Worm (Caenorhabditis elegans): Measurements from ENCODE around the gene spsb-1.
"Not testable (repeated sequence)": the region's sequence is repeated elsewhere in the genome, so short reads cannot be mapped to it uniquely, and the experiment has no call there.

spsb-1 gene

DNA sequence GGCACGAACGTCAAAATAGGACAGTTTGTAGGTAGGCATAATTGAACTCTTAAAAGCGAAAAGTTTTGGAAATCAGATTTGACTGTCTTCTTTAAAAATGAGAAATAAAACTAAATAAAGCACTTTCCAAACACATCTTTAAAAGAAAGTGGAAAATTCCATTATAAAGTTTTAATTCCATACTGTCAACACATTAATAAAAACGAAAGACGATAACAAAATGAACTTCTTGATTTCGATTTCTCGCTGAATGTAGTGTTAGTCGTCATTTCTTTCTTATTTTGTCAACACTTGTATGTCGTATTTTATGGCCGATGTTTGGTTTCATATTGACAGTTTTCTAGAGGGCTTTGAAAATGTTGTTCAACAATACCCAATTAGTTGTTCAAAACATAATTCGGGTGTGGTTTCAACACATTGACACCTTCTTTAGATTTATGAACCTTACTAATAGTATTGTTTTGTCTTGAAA is 26.7 kb upstream of the spsb-1 start, which contains the start of gene gst-29:
TSS of gene gst-29 (minus strand) at position 51 of the 472 bp plus-strand sequence.
- TF ChIP-seq tra-4 (tag; optimal IDR thresholded peaks at IDR 0.05) (no peak), flt-1 (GFP tag; IDR thresholded peaks at IDR 0.05) (no peak), B0310.2 (tag; optimal IDR thresholded peaks at IDR 0.05) (no peak), hmbx-1 (tag; optimal IDR thresholded peaks at IDR 0.05) (no peak), ets-7 (tag; optimal IDR thresholded peaks at IDR 0.05) (no peak), F13C5.2 (tag; optimal IDR thresholded peaks at IDR 0.05) (no peak), ceh-36 (tag; optimal IDR thresholded peaks at IDR 0.05) (no peak), sea-1 (GFP tag; conservative IDR thresholded peaks at IDR 0.05) (no peak), tbx-11 (GFP tag; IDR thresholded peaks at IDR 0.05) (no peak), tbx-37 (GFP tag; conservative IDR thresholded peaks at IDR 0.05) (no peak), pes-1 (GFP tag; IDR thresholded peaks at IDR 0.05) (no peak), hmg-4 (GFP tag; optimal IDR thresholded peaks at IDR 0.05) (no peak), ama-1 (optimal IDR thresholded peaks at IDR 0.05) (no peak), scrt-1 (GFP tag; IDR thresholded peaks at IDR 0.05) (no peak), ceh-13 (GFP tag; optimal IDR thresholded peaks at IDR 0.05) (no peak), hnd-1 (tag; optimal IDR thresholded peaks at IDR 0.05) (no peak), aly-1 (tag; optimal IDR thresholded peaks at IDR 0.05) (no peak)

DNA sequence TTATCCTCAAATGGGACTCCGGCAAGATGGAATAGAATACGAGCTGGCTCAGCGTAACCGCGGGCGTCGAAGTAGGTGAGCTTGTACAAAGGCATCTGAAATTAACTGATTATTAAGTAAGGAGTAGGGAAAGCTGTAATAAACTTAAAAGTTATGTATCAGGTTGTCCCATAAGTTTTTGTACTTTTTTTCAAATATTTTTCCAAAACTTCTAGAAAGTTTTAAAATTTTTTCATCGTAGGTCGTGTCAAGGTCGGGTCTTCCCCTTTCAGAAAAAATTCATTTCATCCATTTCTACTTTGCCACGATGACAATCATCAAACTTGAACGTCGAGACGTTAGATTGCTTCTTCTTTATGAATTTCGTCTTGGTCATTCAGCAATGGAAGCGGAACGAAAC is 24.7 kb upstream of the spsb-1 start, which contains the start of gene gst-39:
TSS of gene gst-39 (minus strand) at position 101 of the 400 bp plus-strand sequence.
- not testable (repeated sequence) for TF ChIP-seq tbx-37 (GFP tag; conservative IDR thresholded peaks at IDR 0.05); scrt-1 (GFP tag; IDR thresholded peaks at IDR 0.05); hmbx-1 (tag; optimal IDR thresholded peaks at IDR 0.05)

DNA sequence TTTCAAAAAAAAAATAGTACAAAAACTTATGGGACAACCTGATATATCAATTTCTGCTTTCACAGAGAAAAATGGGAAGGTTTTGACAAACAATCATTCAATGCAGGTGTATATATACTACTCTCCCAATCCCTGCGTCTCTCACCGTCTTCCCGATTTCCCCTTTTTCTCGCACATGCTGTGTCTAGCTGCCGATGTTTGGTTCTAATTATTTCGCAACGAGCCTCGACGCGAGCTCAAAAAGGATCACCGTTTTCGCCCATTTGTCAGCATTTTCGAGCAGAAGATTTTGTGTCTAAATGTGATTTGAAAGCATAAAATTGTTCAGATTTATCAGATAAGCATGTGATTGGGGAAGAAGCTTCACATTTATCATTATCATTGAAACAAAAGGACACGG is 23.4 kb upstream of the spsb-1 start:
- TF ChIP-seq hmg-4 (GFP tag; optimal IDR thresholded peaks at IDR 0.05) (no peak), ets-7 (tag; optimal IDR thresholded peaks at IDR 0.05) (no peak)

DNA sequence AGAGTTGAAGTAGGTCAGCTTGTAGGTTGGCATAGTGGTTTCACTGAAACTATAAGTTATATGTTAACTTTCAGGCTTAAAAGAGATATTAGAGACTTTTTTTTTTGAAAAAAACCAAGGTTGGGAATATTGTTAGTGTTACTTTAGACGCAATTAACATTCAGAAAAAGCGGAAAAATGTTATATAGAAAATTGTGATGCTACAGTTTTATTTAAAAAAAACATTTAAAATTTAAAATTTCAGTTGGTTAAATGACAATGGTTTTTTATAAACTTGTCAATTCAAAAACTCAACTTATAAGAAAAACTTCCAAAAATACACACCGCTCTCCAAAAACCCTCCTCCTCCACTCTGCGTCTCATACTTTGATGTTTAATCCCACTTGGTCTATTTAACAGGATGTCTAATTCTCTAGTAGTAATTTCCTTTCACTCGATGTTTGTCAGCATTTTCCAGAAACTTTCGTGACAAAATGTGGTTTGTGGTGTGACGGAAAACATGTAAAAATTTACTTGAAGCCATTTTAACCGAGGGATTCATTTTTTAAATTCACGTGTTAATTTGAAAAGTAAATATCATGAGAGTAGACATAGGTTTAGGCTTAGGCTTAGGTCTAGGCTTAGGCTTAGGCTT is 21.5 kb upstream of the spsb-1 start, which contains the start of gene gst-31:
TSS of gene gst-31 (minus strand) at position 51 of the 634 bp plus-strand sequence.
- TF ChIP-seq flt-1 (GFP tag; IDR thresholded peaks at IDR 0.05) (no peak), tbx-11 (GFP tag; IDR thresholded peaks at IDR 0.05) (no peak), pes-1 (GFP tag; IDR thresholded peaks at IDR 0.05) (no peak), tra-4 (tag; optimal IDR thresholded peaks at IDR 0.05) (no peak), aly-1 (tag; optimal IDR thresholded peaks at IDR 0.05) (no peak), tbx-37 (GFP tag; conservative IDR thresholded peaks at IDR 0.05) (no peak), F13C5.2 (tag; optimal IDR thresholded peaks at IDR 0.05) (no peak), hmg-4 (GFP tag; optimal IDR thresholded peaks at IDR 0.05) (no peak)

DNA sequence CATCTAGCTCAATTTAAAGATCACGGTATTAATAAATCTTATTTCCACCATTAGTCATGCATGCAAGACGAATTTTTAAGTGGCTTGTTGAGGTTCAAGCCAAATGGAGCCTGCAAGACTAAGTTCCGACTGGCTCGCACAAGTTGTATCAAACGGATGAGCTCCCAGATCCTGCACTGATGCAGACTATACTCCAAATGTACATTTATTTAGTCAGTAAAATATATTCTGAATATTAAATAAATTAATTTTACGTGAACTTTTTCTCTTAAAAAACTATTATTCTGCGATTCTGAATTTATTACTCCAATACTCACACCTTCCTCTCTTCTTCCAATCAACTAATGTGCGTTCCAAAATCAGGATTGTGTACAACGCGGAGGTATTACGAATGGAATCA is 20.9 kb upstream of the spsb-1 start, which contains the start of gene Y53F4B.36:
TSS of gene Y53F4B.36 (plus strand) at position 301 of the 400 bp plus-strand sequence.
- no peak for TF ChIP-seq hnd-1 (tag; optimal IDR thresholded peaks at IDR 0.05)
- no peak for TF ChIP-seq ceh-36 (tag; optimal IDR thresholded peaks at IDR 0.05)
- TF ChIP-seq aly-1 (tag; optimal IDR thresholded peaks at IDR 0.05), result no peak
- no peak for TF ChIP-seq ets-7 (tag; optimal IDR thresholded peaks at IDR 0.05)
- TF ChIP-seq F13C5.2 (tag; optimal IDR thresholded peaks at IDR 0.05), result no peak
- TF ChIP-seq ceh-13 (GFP tag; optimal IDR thresholded peaks at IDR 0.05), result no peak
- no peak for TF ChIP-seq tra-4 (tag; optimal IDR thresholded peaks at IDR 0.05)
- no peak for TF ChIP-seq B0310.2 (tag; optimal IDR thresholded peaks at IDR 0.05)
- no peak for TF ChIP-seq tbx-37 (GFP tag; conservative IDR thresholded peaks at IDR 0.05)
- no peak for TF ChIP-seq hmbx-1 (tag; optimal IDR thresholded peaks at IDR 0.05)
- no peak for TF ChIP-seq sea-1 (GFP tag; conservative IDR thresholded peaks at IDR 0.05)
- TF ChIP-seq flt-1 (GFP tag; IDR thresholded peaks at IDR 0.05), result no peak
- TF ChIP-seq tbx-11 (GFP tag; IDR thresholded peaks at IDR 0.05), result no peak
- no peak for TF ChIP-seq ama-1 (optimal IDR thresholded peaks at IDR 0.05)

DNA sequence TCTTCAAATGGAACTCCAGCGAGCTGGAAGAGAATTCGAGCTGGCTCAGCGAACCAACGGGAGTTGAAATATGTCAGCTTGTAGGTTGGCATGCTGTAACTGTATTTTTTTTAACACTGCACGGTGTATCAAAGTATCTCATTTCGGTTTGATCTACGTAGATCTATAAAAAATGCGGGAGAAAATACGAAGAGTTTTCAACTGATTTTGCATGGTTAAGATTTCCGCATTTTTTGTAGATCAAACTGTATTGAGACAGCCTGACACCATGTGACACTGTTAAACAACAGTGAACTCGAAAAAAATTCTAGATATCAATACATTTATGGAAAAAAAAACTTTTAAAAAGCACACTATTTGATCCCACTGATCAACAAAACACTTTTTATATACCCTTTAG is 18.0 kb upstream of the spsb-1 start, which contains the start of gene gst-32:
TSS of gene gst-32 (minus strand) at position 101 of the 400 bp plus-strand sequence.
- TF ChIP-seq tra-4 (tag; optimal IDR thresholded peaks at IDR 0.05) (no peak), hnd-1 (tag; optimal IDR thresholded peaks at IDR 0.05) (no peak), ets-7 (tag; optimal IDR thresholded peaks at IDR 0.05) (no peak), flt-1 (GFP tag; IDR thresholded peaks at IDR 0.05) (no peak), tbx-11 (GFP tag; IDR thresholded peaks at IDR 0.05) (no peak), pes-1 (GFP tag; IDR thresholded peaks at IDR 0.05) (no peak), F13C5.2 (tag; optimal IDR thresholded peaks at IDR 0.05) (no peak), ceh-36 (tag; optimal IDR thresholded peaks at IDR 0.05) (no peak), ama-1 (optimal IDR thresholded peaks at IDR 0.05) (no peak), scrt-1 (GFP tag; IDR thresholded peaks at IDR 0.05) (no peak), tbx-37 (GFP tag; conservative IDR thresholded peaks at IDR 0.05) (no peak), sea-1 (GFP tag; conservative IDR thresholded peaks at IDR 0.05) (no peak), ceh-13 (GFP tag; optimal IDR thresholded peaks at IDR 0.05) (no peak), B0310.2 (tag; optimal IDR thresholded peaks at IDR 0.05) (no peak), aly-1 (tag; optimal IDR thresholded peaks at IDR 0.05) (no peak), hmg-4 (GFP tag; optimal IDR thresholded peaks at IDR 0.05) (no peak), hmbx-1 (tag; optimal IDR thresholded peaks at IDR 0.05) (no peak)

DNA sequence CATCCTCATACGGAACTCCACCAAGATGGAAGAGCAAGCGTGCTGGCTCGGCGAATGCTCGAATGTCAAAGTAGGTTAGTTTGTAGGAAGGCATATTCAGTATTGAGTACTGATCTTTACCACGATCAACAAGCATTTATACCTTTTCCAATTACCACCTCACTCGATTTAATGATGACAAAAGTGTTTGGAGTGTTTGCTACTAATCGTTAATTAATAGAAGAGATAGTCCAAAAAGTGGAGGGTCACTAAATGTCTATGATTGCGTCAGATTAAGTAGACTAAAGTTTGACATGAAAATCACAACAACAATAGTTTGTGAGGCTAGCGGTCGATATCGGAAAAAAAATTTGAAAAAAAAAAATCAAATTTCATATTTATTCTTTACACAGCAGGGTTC is 13.4 kb upstream of the spsb-1 start, which contains the start of gene gst-34:
TSS of gene gst-34 (minus strand) at position 101 of the 400 bp plus-strand sequence.
- TF ChIP-seq flt-1 (GFP tag; IDR thresholded peaks at IDR 0.05) (no peak), sea-1 (GFP tag; conservative IDR thresholded peaks at IDR 0.05) (no peak), tra-4 (tag; optimal IDR thresholded peaks at IDR 0.05) (no peak), tbx-11 (GFP tag; IDR thresholded peaks at IDR 0.05) (no peak), B0310.2 (tag; optimal IDR thresholded peaks at IDR 0.05) (no peak), scrt-1 (GFP tag; IDR thresholded peaks at IDR 0.05) (no peak), aly-1 (tag; optimal IDR thresholded peaks at IDR 0.05) (no peak), ets-7 (tag; optimal IDR thresholded peaks at IDR 0.05) (no peak), hnd-1 (tag; optimal IDR thresholded peaks at IDR 0.05) (no peak), ceh-13 (GFP tag; optimal IDR thresholded peaks at IDR 0.05) (no peak), ceh-36 (tag; optimal IDR thresholded peaks at IDR 0.05) (no peak), F13C5.2 (tag; optimal IDR thresholded peaks at IDR 0.05) (no peak), hmbx-1 (tag; optimal IDR thresholded peaks at IDR 0.05) (no peak), pes-1 (GFP tag; IDR thresholded peaks at IDR 0.05) (no peak), ama-1 (optimal IDR thresholded peaks at IDR 0.05) (no peak), hmg-4 (GFP tag; optimal IDR thresholded peaks at IDR 0.05) (no peak), tbx-37 (GFP tag; conservative IDR thresholded peaks at IDR 0.05) (no peak)
